Fruit fly (Drosophila melanogaster): ENCODE results near the gene CG32298.

The CG32298 gene

DNA sequence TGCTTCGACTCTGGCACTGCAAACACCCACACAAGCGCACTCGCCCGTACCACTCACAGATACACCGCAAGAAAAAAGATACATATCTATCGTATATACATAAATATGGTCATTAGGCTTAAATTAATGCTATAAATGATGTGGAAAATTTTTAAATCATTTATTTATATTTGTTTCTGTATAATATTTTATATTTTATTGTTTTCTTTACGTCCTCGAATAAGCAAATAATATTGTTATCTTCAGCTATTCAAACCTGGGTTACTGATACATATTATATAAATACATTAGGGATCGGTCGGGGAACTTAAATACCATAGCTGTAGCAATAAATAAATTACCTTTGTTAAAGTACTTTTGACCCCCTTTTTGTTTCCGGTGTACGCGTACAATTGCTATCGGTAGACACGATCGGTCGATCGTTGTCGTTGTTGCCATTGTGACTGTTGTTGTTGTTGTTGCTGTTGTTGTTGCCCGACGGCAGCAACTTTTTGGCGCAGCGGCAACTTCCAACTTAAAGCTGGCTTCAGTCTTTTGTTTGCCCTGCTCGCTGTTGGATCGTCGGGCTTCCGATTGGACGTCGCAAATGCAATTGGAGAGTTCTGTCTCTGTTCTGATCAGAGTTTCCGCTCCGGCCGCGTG, 26.7 kb upstream of the CG32298 start:
- TF ChIP-seq Hr83 (GFP tag; optimal IDR thresholded peaks at IDR 0.05; ENCODE audit: poor library complexity, severe bottlenecking), result peak; percentile 43
- peak; percentile 83 for TF ChIP-seq CG9705 (GFP tag; optimal IDR thresholded peaks at IDR 0.05)
- peak; percentile 86 for TF ChIP-seq dmrt93B (GFP tag; optimal IDR thresholded peaks at IDR 0.05)
- no peak for TF ChIP-seq Mio (GFP tag; optimal IDR thresholded peaks at IDR 0.05)
- peak; percentile 96 for TF ChIP-seq Sp1 (GFP tag; optimal IDR thresholded peaks at IDR 0.05)
- TF ChIP-seq OdsH (GFP tag; optimal IDR thresholded peaks at IDR 0.05), result peak; percentile 91
- TF ChIP-seq Jra (GFP tag; optimal IDR thresholded peaks at IDR 0.05), result peak; percentile 51
- peak; percentile 36 for TF ChIP-seq woc (GFP tag; optimal IDR thresholded peaks at IDR 0.05)
- peak; percentile 42 for TF ChIP-seq dsf (GFP tag; optimal IDR thresholded peaks at IDR 0.05; ENCODE audit: borderline replicate concordance)
- TF ChIP-seq pan (optimal IDR thresholded peaks at IDR 0.05), result no peak
- no peak for TF ChIP-seq N (GFP tag; optimal IDR thresholded peaks at IDR 0.05)
- TF ChIP-seq foxo (GFP tag; optimal IDR thresholded peaks at IDR 0.05), result peak in 1 of 2 experiments; percentile 93
- peak; percentile 93 for TF ChIP-seq psq (GFP tag; optimal IDR thresholded peaks at IDR 0.05)
- TF ChIP-seq h (GFP tag; optimal IDR thresholded peaks at IDR 0.05), result peak; percentile 93
- TF ChIP-seq sage (GFP tag; optimal IDR thresholded peaks at IDR 0.05), result peak; percentile 18
- peak; percentile 7 for TF ChIP-seq sv (GFP tag; optimal IDR thresholded peaks at IDR 0.05)
- peak; percentile 4 for TF ChIP-seq CG32264 (GFP tag; optimal IDR thresholded peaks at IDR 0.05)
- TF ChIP-seq Vsx2 (GFP tag; optimal IDR thresholded peaks at IDR 0.05; ENCODE audit: partially characterized antibody), result no peak
- TF ChIP-seq Dfd (GFP tag; optimal IDR thresholded peaks at IDR 0.05), result peak; percentile 89
- no peak for TF ChIP-seq jim (GFP tag; optimal IDR thresholded peaks at IDR 0.05)
- no peak for TF ChIP-seq dl (GFP tag; optimal IDR thresholded peaks at IDR 0.05; ENCODE audit: insufficient read depth in 1 of 2, partially characterized antibody in 2 of 2)
- TF ChIP-seq HLH106 (tag; optimal IDR thresholded peaks at IDR 0.05), result peak; percentile 90
- no peak for TF ChIP-seq lola (GFP tag; optimal IDR thresholded peaks at IDR 0.05)
- TF ChIP-seq usp (GFP tag; optimal IDR thresholded peaks at IDR 0.05), result no peak
- TF ChIP-seq Hr78 (GFP tag; optimal IDR thresholded peaks at IDR 0.05), result no peak
- TF ChIP-seq ey (GFP tag; optimal IDR thresholded peaks at IDR 0.05), result peak; percentile 75
- TF ChIP-seq brk (GFP tag; optimal IDR thresholded peaks at IDR 0.05), result peak; percentile 76
- TF ChIP-seq rgr (GFP tag; optimal IDR thresholded peaks at IDR 0.05), result peak; percentile 87
- TF ChIP-seq Myc (optimal IDR thresholded peaks at IDR 0.05), result no peak
- TF ChIP-seq CrebA (GFP tag; optimal IDR thresholded peaks at IDR 0.05; ENCODE audit: borderline replicate concordance), result no peak
- TF ChIP-seq Dif (GFP tag; optimal IDR thresholded peaks at IDR 0.05; ENCODE audit: partially characterized antibody), result peak; percentile 42
- peak; percentile 70 for TF ChIP-seq Rel (GFP tag; optimal IDR thresholded peaks at IDR 0.05)
- peak; percentile 23 for TF ChIP-seq Rel (tag; optimal IDR thresholded peaks at IDR 0.05)
- peak; percentile 85 for TF ChIP-seq br (GFP tag; optimal IDR thresholded peaks at IDR 0.05)
- no peak for TF ChIP-seq Abd-B (GFP tag; optimal IDR thresholded peaks at IDR 0.05)
- TF ChIP-seq fru (GFP tag; optimal IDR thresholded peaks at IDR 0.05), result peak; percentile 89
- no peak for TF ChIP-seq GATAd (GFP tag; optimal IDR thresholded peaks at IDR 0.05)
- TF ChIP-seq tai (GFP tag; optimal IDR thresholded peaks at IDR 0.05), result peak; percentile 32
- TF ChIP-seq Hnf4 (GFP tag; optimal IDR thresholded peaks at IDR 0.05), result peak; percentile 64

DNA sequence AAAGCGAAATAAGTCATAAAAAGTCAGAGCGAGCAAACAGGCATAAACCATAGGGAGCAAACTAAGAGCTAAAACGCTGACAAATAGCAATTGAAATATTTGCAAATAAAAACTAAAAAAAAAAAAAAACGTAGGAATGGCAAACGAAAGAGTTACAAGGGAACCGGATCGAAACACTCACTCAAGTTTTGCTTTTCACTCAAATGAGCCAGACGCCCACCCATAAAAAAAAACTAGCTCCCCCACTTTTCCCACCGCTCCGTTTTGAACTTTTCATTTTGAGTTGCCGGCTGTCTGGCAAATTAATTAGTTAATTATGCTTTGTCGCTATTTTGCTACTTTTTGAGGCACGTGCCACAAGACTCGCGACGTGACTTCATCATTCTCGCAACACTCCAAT, 24.1 kb upstream of the CG32298 start:
- TF ChIP-seq Hnf4 (GFP tag; optimal IDR thresholded peaks at IDR 0.05), result no peak

DNA sequence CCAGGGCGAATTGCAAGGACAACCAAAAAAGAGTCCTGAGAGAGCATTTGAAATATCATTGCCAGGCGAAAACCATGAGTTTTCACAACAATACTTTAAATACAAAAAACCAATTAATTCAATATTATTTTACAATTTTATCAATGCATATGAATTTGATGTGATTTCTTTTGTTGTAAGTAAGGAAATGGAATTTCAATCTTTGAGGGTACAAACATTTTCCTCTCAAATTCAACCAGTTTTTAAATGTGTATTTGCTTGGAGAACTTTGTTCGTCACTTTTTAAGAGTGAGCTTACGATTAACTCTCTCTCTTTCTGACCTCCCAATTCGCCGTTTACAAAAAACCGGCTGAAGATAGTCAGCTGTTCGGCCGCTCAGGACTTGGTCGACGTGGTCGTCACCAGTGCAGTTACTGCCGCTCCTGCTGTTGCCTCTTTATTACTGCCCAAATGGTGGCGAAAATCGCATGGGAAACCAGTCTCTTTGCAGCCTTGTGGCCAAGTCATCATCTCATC, 20.8 kb upstream of the CG32298 start:
- TF ChIP-seq psq (GFP tag; optimal IDR thresholded peaks at IDR 0.05), result peak; percentile 57
- TF ChIP-seq woc (GFP tag; optimal IDR thresholded peaks at IDR 0.05), result peak; percentile 56
- TF ChIP-seq Hnf4 (GFP tag; optimal IDR thresholded peaks at IDR 0.05), result peak; percentile 17
- TF ChIP-seq OdsH (GFP tag; optimal IDR thresholded peaks at IDR 0.05), result peak; percentile 74
- TF ChIP-seq jim (GFP tag; optimal IDR thresholded peaks at IDR 0.05), result no peak
- TF ChIP-seq HLH106 (tag; optimal IDR thresholded peaks at IDR 0.05), result peak; percentile 61
- TF ChIP-seq sage (GFP tag; optimal IDR thresholded peaks at IDR 0.05), result peak; percentile 45
- TF ChIP-seq brk (GFP tag; optimal IDR thresholded peaks at IDR 0.05), result peak; percentile 67
- peak in 1 of 2 experiments; percentile 54 for TF ChIP-seq dl (GFP tag; optimal IDR thresholded peaks at IDR 0.05; ENCODE audit: insufficient read depth in 1 of 2, partially characterized antibody in 2 of 2)
- peak in 1 of 2 experiments; percentile 79 for TF ChIP-seq foxo (GFP tag; optimal IDR thresholded peaks at IDR 0.05)
- peak; percentile 17 for TF ChIP-seq dmrt93B (GFP tag; optimal IDR thresholded peaks at IDR 0.05)
- peak; percentile 90 for TF ChIP-seq h (GFP tag; optimal IDR thresholded peaks at IDR 0.05)
- peak; percentile 99 for TF ChIP-seq fru (GFP tag; optimal IDR thresholded peaks at IDR 0.05)
- peak; percentile 66 for TF ChIP-seq Sp1 (GFP tag; optimal IDR thresholded peaks at IDR 0.05)
- TF ChIP-seq rgr (GFP tag; optimal IDR thresholded peaks at IDR 0.05), result peak; percentile 71
- TF ChIP-seq ey (GFP tag; optimal IDR thresholded peaks at IDR 0.05), result peak; percentile 52
- no peak for TF ChIP-seq Hr78 (GFP tag; optimal IDR thresholded peaks at IDR 0.05)
- TF ChIP-seq br (GFP tag; optimal IDR thresholded peaks at IDR 0.05), result peak; percentile 45
- TF ChIP-seq usp (GFP tag; optimal IDR thresholded peaks at IDR 0.05), result no peak
- no peak for TF ChIP-seq sv (GFP tag; optimal IDR thresholded peaks at IDR 0.05)
